Fruit fly (Drosophila melanogaster) whole organism: Measurements from ENCODE around the gene CG7695.

Experiments
- CG8478 ChIP-seq: fragments of >200 bp; optimal IDR thresholded peaks from 2 replicates; lab custom pipeline; 2018; ENCODE audit warnings: inconsistent platforms
- EcR ChIP-seq, 2 experiments: fragments of >200 bp; optimal IDR thresholded peaks; 2 replicates each; lab custom pipeline; 2017; ENCODE audit warnings: missing biosample characterization in 2 of 2, missing genetic modification characterization in 2 of 2, missing genetic modification reagents in 2 of 2
- pan ChIP-seq: fragments of >200 bp; optimal IDR thresholded peaks from 2 replicates; lab custom pipeline; 2017
- psq ChIP-seq: fragments of >200 bp; optimal IDR thresholded peaks from 2 replicates; lab custom pipeline; 2017

DNA sequence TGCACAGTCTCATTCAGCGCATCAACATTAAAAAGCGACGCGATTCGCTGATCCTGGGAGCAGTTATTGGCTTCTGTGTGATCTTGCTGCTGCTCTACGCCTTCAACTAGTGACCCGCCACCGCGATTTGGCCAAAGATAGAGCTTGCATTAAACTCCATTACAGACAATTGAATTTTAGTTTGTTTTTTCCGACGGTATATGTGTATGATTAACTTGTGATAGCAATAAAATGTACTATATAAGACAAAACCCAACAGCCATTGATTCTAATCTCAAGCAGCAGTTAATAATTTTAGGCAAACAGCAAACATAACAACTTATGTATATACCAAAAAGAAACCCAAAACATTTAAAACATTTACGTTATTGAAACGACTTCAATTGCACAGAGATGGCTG lies 47.8 kb upstream of the CG7695 start, which contains the start of gene CG31231:
- TF ChIP-seq pan (lab: Kevin White, UChicago) (no peak), CG8478 (lab: Kevin White, UChicago) (no peak), psq (lab: Kevin White, UChicago) (no peak), EcR (GFP tag; optimal IDR thresholded peaks at IDR 0.05; lab: Kevin White, UChicago) (no peak)
